Fruit fly (Drosophila melanogaster) whole organism, embryonic: Measurements from ENCODE around the gene Gclm.
A peak's percentile ranks its signal among the peaks of the same experiment; 100 is the strongest.

ENCODE experiments used
- Adf1 ChIP-seq: fragments of 200-800 bp; sonication (Bioruptor generic); IDR thresholded peaks from 2 replicates; pipeline ENCODE4 v1.3.6; 2022; ENCODE audit warnings: missing biosample characterization, missing genetic modification characterization
- Aef1 ChIP-seq: fragments of 200-800 bp; sonication (Bioruptor generic); IDR thresholded peaks from 3 replicates; pipeline ENCODE4 v1.3.6; 2022; ENCODE audit warnings: missing biosample characterization, missing genetic modification characterization
- CG14441 ChIP-seq: fragments of 200-800 bp; sonication (Bioruptor generic); IDR thresholded peaks from 2 replicates; pipeline ENCODE4 v1.3.6; 2022; ENCODE audit warnings: missing biosample characterization, missing genetic modification characterization
- CG14860 ChIP-seq: fragments of 200-800 bp; sonication (Bioruptor generic); IDR thresholded peaks from 3 replicates; pipeline ENCODE4 v1.3.6; 2022; ENCODE audit warnings: missing biosample characterization, missing genetic modification characterization; ENCODE audit not compliant: partially characterized antibody
- CG18262 ChIP-seq: fragments of 200-800 bp; optimal IDR thresholded peaks from 3 replicates; lab custom pipeline; 2019; ENCODE audit warnings: missing biosample characterization, mild to moderate bottlenecking, missing genetic modification characterization, moderate library complexity
- CG18619 ChIP-seq: fragments of 200-800 bp; sonication (Bioruptor generic); optimal IDR thresholded peaks from 3 replicates; lab custom pipeline; 2017; ENCODE audit warnings: missing biosample characterization, mild to moderate bottlenecking, missing genetic modification characterization
- CG2129 ChIP-seq: fragments of 200-800 bp; sonication (Bioruptor generic); IDR thresholded peaks from 2 replicates; pipeline ENCODE4 v1.3.6; 2022; ENCODE audit warnings: missing biosample characterization, missing genetic modification characterization; ENCODE audit not compliant: partially characterized antibody
- CG2875 ChIP-seq: fragments of 200-800 bp; sonication (Bioruptor generic); optimal IDR thresholded peaks from 2 replicates; lab custom pipeline; 2017; ENCODE audit warnings: missing biosample characterization, mild to moderate bottlenecking, missing genetic modification characterization, missing genetic modification reagents
- CG3838 ChIP-seq: fragments of 200-800 bp; sonication (Bioruptor generic); optimal IDR thresholded peaks from 3 replicates; lab custom pipeline; 2016; ENCODE audit warnings: missing biosample characterization, missing genetic modification characterization
- CG42726 ChIP-seq: fragments of 200-800 bp; sonication (Bioruptor generic); IDR thresholded peaks from 2 replicates; pipeline ENCODE4 v1.3.6; 2022; ENCODE audit warnings: missing biosample characterization, missing genetic modification characterization; ENCODE audit not compliant: partially characterized antibody
- CG43689 ChIP-seq: fragments of 200-800 bp; sonication (Bioruptor generic); IDR thresholded peaks from 2 replicates; pipeline ENCODE4 v1.3.6; 2022; ENCODE audit warnings: missing biosample characterization, missing genetic modification characterization
- CG5953 ChIP-seq: fragments of 200-800 bp; sonication (Bioruptor generic); IDR thresholded peaks from 2 replicates; pipeline ENCODE4 v1.3.6; 2022; ENCODE audit warnings: missing biosample characterization, missing genetic modification characterization
- CG6175 ChIP-seq: fragments of 200-800 bp; sonication (Bioruptor generic); IDR thresholded peaks from 3 replicates; pipeline ENCODE4 v1.3.6; 2022; ENCODE audit warnings: missing biosample characterization, missing genetic modification characterization
- CG6765 ChIP-seq: fragments of 200-800 bp; sonication (Bioruptor generic); optimal IDR thresholded peaks from 3 replicates; lab custom pipeline; 2017; ENCODE audit warnings: missing biosample characterization, mild to moderate bottlenecking, missing genetic modification characterization
- CG7987 ChIP-seq: fragments of 200-800 bp; sonication (Bioruptor generic); optimal IDR thresholded peaks from 2 replicates; lab custom pipeline; 2018; ENCODE audit warnings: missing biosample characterization, mild to moderate bottlenecking, missing genetic modification characterization, moderate library complexity
- CG8944 ChIP-seq: fragments of 200-800 bp; sonication (Bioruptor generic); optimal IDR thresholded peaks from 3 replicates; lab custom pipeline; 2016; ENCODE audit warnings: missing biosample characterization, missing genetic modification characterization
- CG9876 ChIP-seq: fragments of 200-800 bp; sonication (Bioruptor generic); optimal IDR thresholded peaks from 2 replicates; lab custom pipeline; 2016; ENCODE audit warnings: missing biosample characterization, missing genetic modification characterization
- Deaf1 ChIP-seq: fragments of 200-800 bp; optimal IDR thresholded peaks from 3 replicates; lab custom pipeline; 2019; ENCODE audit warnings: missing biosample characterization, mild to moderate bottlenecking, missing genetic modification characterization, moderate library complexity
- Dek ChIP-seq: fragments of 200-800 bp; sonication (Bioruptor generic); optimal IDR thresholded peaks from 3 replicates; lab custom pipeline; 2019; ENCODE audit warnings: missing biosample characterization, mild to moderate bottlenecking, missing genetic modification characterization, moderate library complexity
- Doc2 ChIP-seq: fragments of 200-800 bp; sonication (Bioruptor generic); IDR thresholded peaks from 2 replicates; pipeline ENCODE4 v1.3.6; 2022; ENCODE audit warnings: missing biosample characterization, missing genetic modification characterization
- Dref ChIP-seq: fragments of 200-800 bp; sonication (Bioruptor generic); IDR thresholded peaks from 2 replicates; pipeline ENCODE4 v1.3.6; 2022; ENCODE audit warnings: missing biosample characterization, missing genetic modification characterization
- Ets65A ChIP-seq: fragments of 200-800 bp; sonication (Bioruptor generic); peaks from one replicate; lab custom pipeline; 2016; ENCODE audit warnings: missing biosample characterization, missing genetic modification characterization
- Hr3 ChIP-seq: fragments of 200-800 bp; sonication (Bioruptor generic); optimal IDR thresholded peaks from 3 replicates; lab custom pipeline; 2016; ENCODE audit warnings: missing biosample characterization, missing genetic modification characterization
- Lpt ChIP-seq: fragments of >200 bp; optimal IDR thresholded peaks from 2 replicates; lab custom pipeline; 2018; ENCODE audit warnings: missing biosample characterization, missing genetic modification characterization
- Mrtf ChIP-seq: fragments of 200-800 bp; sonication (Bioruptor generic); IDR thresholded peaks from 3 replicates; pipeline ENCODE4 v1.3.6; 2022; ENCODE audit warnings: missing biosample characterization, missing genetic modification characterization
- NK7.1 ChIP-seq: fragments of 200-800 bp; sonication (Bioruptor generic); optimal IDR thresholded peaks from 3 replicates; lab custom pipeline; 2016; ENCODE audit warnings: missing biosample characterization, missing genetic modification characterization
- Opbp ChIP-seq: fragments of 200-800 bp; sonication (Bioruptor generic); IDR thresholded peaks from 3 replicates; pipeline ENCODE4 v1.3.6; 2022; ENCODE audit warnings: missing biosample characterization, missing genetic modification characterization; ENCODE audit not compliant: partially characterized antibody
- Sin3A ChIP-seq: fragments of >200 bp; optimal IDR thresholded peaks from 2 replicates; lab custom pipeline; 2018
- Ssrp ChIP-seq: fragments of 200-800 bp; sonication (Bioruptor generic); optimal IDR thresholded peaks from 2 replicates; lab custom pipeline; 2018; ENCODE audit warnings: missing biosample characterization, mild to moderate bottlenecking, missing genetic modification characterization, moderate library complexity
- Vsx1 ChIP-seq: fragments of 200-800 bp; sonication (Bioruptor generic); optimal IDR thresholded peaks from 2 replicates; lab custom pipeline; 2017; ENCODE audit warnings: missing biosample characterization, mild to moderate bottlenecking, missing genetic modification characterization, missing genetic modification reagents
- amos ChIP-seq: fragments of 200-800 bp; sonication (Bioruptor generic); IDR thresholded peaks from 2 replicates; pipeline ENCODE4 v1.3.6; 2022; ENCODE audit warnings: missing biosample characterization, missing genetic modification characterization; ENCODE audit not compliant: partially characterized antibody
- corto ChIP-seq: fragments of 200-800 bp; sonication (Bioruptor generic); optimal IDR thresholded peaks from 2 replicates; lab custom pipeline; 2016; ENCODE audit warnings: missing biosample characterization, mild to moderate bottlenecking, missing genetic modification characterization, moderate library complexity
- crc ChIP-seq: fragments of 200-800 bp; sonication (Bioruptor generic); optimal IDR thresholded peaks from 2 replicates; lab custom pipeline; 2016; ENCODE audit warnings: missing biosample characterization, missing genetic modification characterization
- fd3F ChIP-seq: fragments of 200-800 bp; sonication (Bioruptor generic); optimal IDR thresholded peaks from 2 replicates; lab custom pipeline; 2018; ENCODE audit warnings: missing biosample characterization, mild to moderate bottlenecking, missing genetic modification characterization, moderate library complexity
- ftz-f1 ChIP-seq: fragments of 200-800 bp; sonication (Bioruptor generic); optimal IDR thresholded peaks from 2 replicates; lab custom pipeline; 2016; ENCODE audit warnings: missing biosample characterization, missing genetic modification characterization
- gfzf ChIP-seq: fragments of 200-800 bp; sonication (Bioruptor generic); optimal IDR thresholded peaks from 2 replicates; lab custom pipeline; 2016; ENCODE audit warnings: missing biosample characterization, mild to moderate bottlenecking, missing genetic modification characterization, moderate library complexity
- grau ChIP-seq: fragments of 200-800 bp; optimal IDR thresholded peaks from 3 replicates; lab custom pipeline; 2019; ENCODE audit warnings: missing biosample characterization, mild to moderate bottlenecking, missing genetic modification characterization, moderate library complexity
- gro ChIP-seq: fragments of 200-800 bp; sonication (Bioruptor generic); optimal IDR thresholded peaks from 2 replicates; lab custom pipeline; 2016; ENCODE audit warnings: missing biosample characterization, missing genetic modification characterization
- mld ChIP-seq: fragments of 200-800 bp; sonication (Bioruptor generic); IDR thresholded peaks from 3 replicates; pipeline ENCODE4 v1.3.6; 2022; ENCODE audit warnings: missing biosample characterization, missing genetic modification characterization; ENCODE audit not compliant: partially characterized antibody
- nerfin-1 ChIP-seq: fragments of 200-800 bp; sonication (Bioruptor generic); optimal IDR thresholded peaks from 3 replicates; lab custom pipeline; 2019; ENCODE audit warnings: missing biosample characterization, mild to moderate bottlenecking, missing genetic modification characterization, moderate library complexity
- nerfin-2 ChIP-seq: fragments of 200-800 bp; sonication (Bioruptor generic); IDR thresholded peaks from 2 replicates; pipeline ENCODE4 v1.3.6; 2022; ENCODE audit warnings: missing biosample characterization, missing genetic modification characterization; ENCODE audit not compliant: partially characterized antibody
- pan ChIP-seq, 4 experiments: fragments of >200 bp in 3 of 4; fragments of 200-800 bp in 1 of 4; sonication (Bioruptor generic) in 1 of 4; optimal IDR thresholded peaks in 3 of 4; IDR thresholded peaks in 1 of 4; 2 replicates each; pipeline versions ENCODE4 v1.3.6 to Lab custom; 2017 to 2022; ENCODE audit warnings: missing biosample characterization in 2 of 4, missing genetic modification characterization in 2 of 4, mixed read lengths in 1 of 4
- pita ChIP-seq: fragments of 200-800 bp; sonication (Bioruptor generic); optimal IDR thresholded peaks from 2 replicates; lab custom pipeline; 2017; ENCODE audit warnings: missing biosample characterization, mild to moderate bottlenecking, missing genetic modification characterization
- psq ChIP-seq: fragments of 200-800 bp; sonication (Bioruptor generic); optimal IDR thresholded peaks from 2 replicates; lab custom pipeline; 2017; ENCODE audit warnings: missing biosample characterization, missing genetic modification characterization
- sens ChIP-seq: fragments of 200-800 bp; sonication (Bioruptor generic); peaks from one replicate; lab custom pipeline; 2016; ENCODE audit warnings: missing biosample characterization, missing genetic modification characterization
- tap ChIP-seq: fragments of 200-800 bp; optimal IDR thresholded peaks from 3 replicates; lab custom pipeline; 2019; ENCODE audit warnings: missing biosample characterization, mild to moderate bottlenecking, missing genetic modification characterization, moderate library complexity
- trh ChIP-seq: fragments of 200-800 bp; sonication (Bioruptor generic); optimal IDR thresholded peaks from 2 replicates; lab custom pipeline; 2016; ENCODE audit warnings: missing biosample characterization, missing genetic modification characterization
- unc-4 ChIP-seq: fragments of 200-800 bp; sonication (Bioruptor generic); IDR thresholded peaks from 2 replicates; pipeline ENCODE4 v1.3.6; 2022; ENCODE audit warnings: missing biosample characterization, missing genetic modification characterization; ENCODE audit not compliant: partially characterized antibody
- wdn ChIP-seq: fragments of 200-800 bp; sonication (Bioruptor generic); IDR thresholded peaks from 2 replicates; pipeline ENCODE4 v1.3.6; 2022; ENCODE audit warnings: missing biosample characterization, missing genetic modification characterization
- zfh1 ChIP-seq: fragments of 200-800 bp; sonication (Bioruptor generic); IDR thresholded peaks from 3 replicates; pipeline ENCODE4 v1.3.6; 2022; ENCODE audit warnings: missing biosample characterization, missing genetic modification characterization

The Gclm gene

DNA sequence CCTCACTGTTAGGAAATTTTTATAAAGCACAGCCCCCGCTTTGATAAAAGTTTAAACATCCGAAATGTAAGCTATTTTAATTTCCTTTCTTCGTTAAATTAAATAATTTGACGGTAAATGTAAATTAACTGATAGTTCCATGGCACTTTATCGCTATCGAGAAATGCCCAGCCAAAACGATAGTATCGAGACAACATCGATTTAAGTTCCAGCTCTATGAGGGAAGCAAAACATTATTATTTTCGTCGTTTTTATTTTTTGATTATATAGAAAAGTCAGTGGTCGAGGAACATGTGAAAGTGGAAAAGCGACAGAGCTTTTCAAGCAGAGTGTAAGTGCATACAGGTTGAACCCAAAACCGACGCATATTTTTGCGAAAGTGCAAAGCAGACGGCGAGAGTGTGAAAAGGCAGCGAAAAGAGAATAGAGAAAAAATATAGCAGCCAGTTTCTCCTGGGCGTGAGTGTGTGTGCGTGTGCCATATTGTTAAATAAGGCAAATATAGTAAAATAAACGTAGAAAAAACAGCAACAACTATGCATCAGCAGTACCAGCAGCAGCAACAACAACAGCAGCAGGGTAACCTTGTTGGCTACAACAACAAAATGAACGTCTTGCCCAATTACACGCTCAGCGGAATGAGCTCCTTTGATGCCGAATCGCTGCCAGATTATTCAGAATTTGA is 40.6 kb upstream of the Gclm start, which contains the start of gene CG45049 (continued):
- TF ChIP-seq trh (GFP tag; lab: Kevin White, UChicago) (no peak), CG14860 (GFP tag; lab: Robert Waterston, UW) (peak; percentile 74), crc (no peak), Sin3A (lab: Kevin White, UChicago) (no peak), NK7.1 (GFP tag; lab: Kevin White, UChicago) (no peak), Hr3 (GFP tag; lab: Kevin White, UChicago) (no peak), CG43689 (GFP tag; lab: Robert Waterston, UW) (no peak), psq (GFP tag; lab: Kevin White, UChicago) (peak; percentile 46), Mrtf (GFP tag; lab: Robert Waterston, UW) (no peak), unc-4 (GFP tag; lab: Robert Waterston, UW) (peak; percentile 78), Doc2 (GFP tag; lab: Robert Waterston, UW) (no peak), ftz-f1 (GFP tag; lab: Kevin White, UChicago) (peak; percentile 22), gfzf (GFP tag; lab: Kevin White, UChicago) (no peak), CG9876 (GFP tag; lab: Kevin White, UChicago) (no peak), CG2875 (GFP tag; lab: Kevin White, UChicago) (no peak), Adf1 (no peak), CG6765 (GFP tag; lab: Kevin White, UChicago) (no peak), CG5953 (GFP tag; lab: Robert Waterston, UW) (no peak), zfh1 (no peak), pita (GFP tag; lab: Kevin White, UChicago) (no peak), CG14441 (GFP tag; lab: Robert Waterston, UW) (no peak), CG7987 (no peak), Vsx1 (GFP tag; lab: Kevin White, UChicago) (no peak), amos (GFP tag; lab: Robert Waterston, UW) (peak; percentile 96), grau (no peak), sens (peak; percentile 83), CG3838 (GFP tag; lab: Kevin White, UChicago) (no peak), Ets65A (GFP tag; lab: Kevin White, UChicago) (peak; percentile 35), wdn (GFP tag; lab: Robert Waterston, UW) (no peak), Deaf1 (tag; lab: Kevin White, UChicago) (no peak), Lpt (GFP tag; lab: Kevin White, UChicago) (no peak), corto (GFP tag; lab: Kevin White, UChicago) (no peak), nerfin-2 (GFP tag; lab: Robert Waterston, UW) (peak; percentile 87), Dek (no peak), Aef1 (GFP tag; lab: Robert Waterston, UW) (peak; percentile 29; the same call in 2 of the 3 replicates), CG42726 (GFP tag; lab: Robert Waterston, UW) (peak; percentile 94), CG8944 (GFP tag; lab: Kevin White, UChicago) (no peak), CG18619 (GFP tag; lab: Kevin White, UChicago) (no peak), Opbp (peak; percentile 94), CG6175 (GFP tag; lab: Robert Waterston, UW) (no peak), tap (no peak), Dref (GFP tag; lab: Robert Waterston, UW) (peak; percentile 63), gro (no peak), nerfin-1 (tag; lab: Kevin White, UChicago) (no peak), fd3F (GFP tag; lab: Kevin White, UChicago) (no peak), pan (optimal IDR thresholded peaks at IDR 0.05; lab: Kevin White, UChicago) (no peak), pan (GFP tag; optimal IDR thresholded peaks at IDR 0.05 in 1 of 2, IDR thresholded peaks at IDR 0.05 in 1 of 2) (no peak), CG2129 (GFP tag; lab: Robert Waterston, UW) (peak; percentile 67), mld (peak; percentile 86; the same call in 2 of the 3 replicates), CG18262 (tag; lab: Kevin White, UChicago) (no peak), Ssrp (tag; lab: Kevin White, UChicago) (no peak)
